Worm (Caenorhabditis elegans) whole organism, early embryonic: ENCODE results near the gene Y22D7AL.11.
A peak's percentile ranks its signal among the peaks of the same experiment; 100 is the strongest.

Source experiments
- B0310.2 ChIP-seq: sonication (generic microtip); optimal IDR thresholded peaks from 2 replicates; lab custom pipeline; 2016; ENCODE audit warnings: mild to moderate bottlenecking, missing genetic modification characterization, missing compliant biosample characterization
- F13C5.2 ChIP-seq: sonication (generic microtip); optimal IDR thresholded peaks from 2 replicates; lab custom pipeline; 2017; ENCODE audit warnings: mild to moderate bottlenecking, missing genetic modification characterization, inconsistent platforms, missing compliant biosample characterization
- aly-1 ChIP-seq: sonication (generic microtip); optimal IDR thresholded peaks from 2 replicates; lab custom pipeline; 2016; ENCODE audit warnings: missing genetic modification characterization, missing compliant biosample characterization
- ama-1 ChIP-seq: fragments of 150-350 bp; optimal IDR thresholded peaks from 2 replicates; lab custom pipeline; 2014
- ceh-13 ChIP-seq: fragments of 200-800 bp; sonication (Bioruptor generic); optimal IDR thresholded peaks from 2 replicates; lab custom pipeline; 2018; ENCODE audit warnings: mild to moderate bottlenecking, missing genetic modification characterization, missing compliant biosample characterization
- ceh-36 ChIP-seq: sonication (generic microtip); optimal IDR thresholded peaks from 2 replicates; lab custom pipeline; 2016; ENCODE audit warnings: missing genetic modification characterization, inconsistent platforms, missing compliant biosample characterization
- ets-7 ChIP-seq: sonication (generic microtip); optimal IDR thresholded peaks from 2 replicates; lab custom pipeline; 2016; ENCODE audit warnings: missing genotype, missing genetic modification characterization, missing compliant biosample characterization
- flt-1 ChIP-seq: fragments of 200-800 bp; sonication (Bioruptor generic); IDR thresholded peaks from 2 replicates; pipeline ENCODE4 v1.3.6; 2022; ENCODE audit warnings: missing genetic modification characterization, missing compliant biosample characterization
- hmbx-1 ChIP-seq: sonication (generic microtip); optimal IDR thresholded peaks from 2 replicates; lab custom pipeline; 2016; ENCODE audit warnings: mild to moderate bottlenecking, missing genetic modification characterization, missing compliant biosample characterization
- hmg-4 ChIP-seq: fragments of 200-800 bp; sonication (Bioruptor generic); optimal IDR thresholded peaks from 2 replicates; lab custom pipeline; 2018; ENCODE audit warnings: mild to moderate bottlenecking, missing genetic modification characterization, missing compliant biosample characterization
- hnd-1 ChIP-seq: sonication (generic microtip); optimal IDR thresholded peaks from 2 replicates; lab custom pipeline; 2016; ENCODE audit warnings: missing genetic modification characterization, missing compliant biosample characterization
- pes-1 ChIP-seq: fragments of 200-800 bp; sonication (Bioruptor generic); IDR thresholded peaks from 2 replicates; pipeline ENCODE4 v1.3.6; 2022; ENCODE audit warnings: missing genetic modification reagents, missing genetic modification characterization, missing compliant biosample characterization
- scrt-1 ChIP-seq: fragments of 200-800 bp; sonication (Bioruptor generic); IDR thresholded peaks from 2 replicates; pipeline ENCODE4 v1.3.6; 2022; ENCODE audit warnings: missing genetic modification characterization, missing compliant biosample characterization
- sea-1 ChIP-seq: fragments of 200-800 bp; sonication (Bioruptor generic); conservative IDR thresholded peaks from 2 replicates; pipeline ENCODE4 v1.3.6; 2022; ENCODE audit warnings: missing genetic modification characterization, missing compliant biosample characterization
- tbx-11 ChIP-seq: fragments of 200-800 bp; sonication (Bioruptor generic); IDR thresholded peaks from 2 replicates; pipeline ENCODE4 v1.3.6; 2022; ENCODE audit warnings: missing genetic modification characterization, missing compliant biosample characterization
- tbx-37 ChIP-seq: fragments of 200-800 bp; sonication (Bioruptor generic); conservative IDR thresholded peaks from 2 replicates; pipeline ENCODE4 v1.3.6; 2022; ENCODE audit warnings: missing genetic modification reagents, missing genetic modification characterization, missing compliant biosample characterization
- tra-4 ChIP-seq: sonication (generic microtip); optimal IDR thresholded peaks from 2 replicates; lab custom pipeline; 2017; ENCODE audit warnings: missing genetic modification characterization, missing compliant biosample characterization

Y22D7AL.11 gene

ce11 chrIII:1634270-1634669, at the start of gene Y22D7AL.11:
Gene Y22D7AL.11 (minus strand): TSS chrIII:1634370.
- no peak for TF ChIP-seq F13C5.2 (tag; lab: Kevin White, UChicago)

ce11 chrIII:1682262-1682661, 48.1 kb upstream of the Y22D7AL.11 start:
- TF ChIP-seq hmg-4 (GFP tag; lab: Kevin White, UChicago) (no peak), flt-1 (no peak), F13C5.2 (tag; lab: Kevin White, UChicago) (no peak), ceh-13 (GFP tag; lab: Kevin White, UChicago) (no peak), scrt-1 (GFP tag; lab: Robert Waterston, UW) (no peak), ets-7 (no peak), tra-4 (tag; lab: Kevin White, UChicago) (no peak), aly-1 (tag; lab: Kevin White, UChicago) (no peak), sea-1 (no peak)

- TF ChIP-seq tbx-37 (GFP tag; lab: Robert Waterston, UW) (peak; percentile 43; the same call in 1 of the 2 replicates), scrt-1 (GFP tag; lab: Robert Waterston, UW) (no peak)
These were observed 46.8 kb upstream of the Y22D7AL.11 start for ce11 chrIII:1680996-1681395.

- no peak for TF ChIP-seq scrt-1 (GFP tag; lab: Robert Waterston, UW)
- TF ChIP-seq tbx-37 (GFP tag; lab: Robert Waterston, UW) = no peak
These were observed 46.2 kb upstream of the Y22D7AL.11 start for ce11 chrIII:1680393-1680792.

ce11 chrIII:1678671-1679070, 44.5 kb upstream of the Y22D7AL.11 start:
- TF ChIP-seq ama-1 (no peak), tbx-37 (GFP tag; lab: Robert Waterston, UW) (no peak), flt-1 (no peak), scrt-1 (GFP tag; lab: Robert Waterston, UW) (no peak), tbx-11 (no peak), ceh-36 (tag; lab: Kevin White, UChicago) (no peak), hmg-4 (GFP tag; lab: Kevin White, UChicago) (no peak), pes-1 (GFP tag; lab: Robert Waterston, UW) (no peak), hnd-1 (no peak), tra-4 (tag; lab: Kevin White, UChicago) (no peak), aly-1 (tag; lab: Kevin White, UChicago) (no peak), B0310.2 (tag; lab: Kevin White, UChicago) (no peak), ceh-13 (GFP tag; lab: Kevin White, UChicago) (no peak), hmbx-1 (no peak), F13C5.2 (tag; lab: Kevin White, UChicago) (no peak), ets-7 (no peak), sea-1 (no peak)

ce11 chrIII:1676588-1676987, 42.4 kb upstream of the Y22D7AL.11 start, which contains the start of gene Y22D7AR.6:
Gene Y22D7AR.6 (minus strand): TSS chrIII:1676721.
- TF ChIP-seq aly-1 (tag; lab: Kevin White, UChicago) (no peak), B0310.2 (tag; lab: Kevin White, UChicago) (no peak), ceh-13 (GFP tag; lab: Kevin White, UChicago) (no peak), tbx-37 (GFP tag; lab: Robert Waterston, UW) (no peak), tra-4 (tag; lab: Kevin White, UChicago) (no peak), hnd-1 (no peak), tbx-11 (no peak), ama-1 (no peak), F13C5.2 (tag; lab: Kevin White, UChicago) (no peak), ceh-36 (tag; lab: Kevin White, UChicago) (no peak), flt-1 (no peak), hmbx-1 (no peak), ets-7 (no peak)

ce11 chrIII:1674760-1675159, 40.6 kb upstream of the Y22D7AL.11 start:
- TF ChIP-seq ama-1 (no peak), pes-1 (GFP tag; lab: Robert Waterston, UW) (no peak), hnd-1 (no peak), tbx-37 (GFP tag; lab: Robert Waterston, UW) (no peak), sea-1 (no peak), ceh-13 (GFP tag; lab: Kevin White, UChicago) (no peak), tra-4 (tag; lab: Kevin White, UChicago) (no peak), ceh-36 (tag; lab: Kevin White, UChicago) (no peak), F13C5.2 (tag; lab: Kevin White, UChicago) (no peak), hmbx-1 (no peak), scrt-1 (GFP tag; lab: Robert Waterston, UW) (no peak), B0310.2 (tag; lab: Kevin White, UChicago) (no peak)

ce11 chrIII:1673320-1673719, 39.1 kb upstream of the Y22D7AL.11 start:
- TF ChIP-seq ceh-36 (tag; lab: Kevin White, UChicago) (no peak), tbx-11 (no peak), ama-1 (no peak), flt-1 (no peak), tbx-37 (GFP tag; lab: Robert Waterston, UW) (no peak), aly-1 (tag; lab: Kevin White, UChicago) (no peak), F13C5.2 (tag; lab: Kevin White, UChicago) (no peak), sea-1 (no peak), tra-4 (tag; lab: Kevin White, UChicago) (no peak)

- no peak for TF ChIP-seq tbx-37 (GFP tag; lab: Robert Waterston, UW)
- no peak for TF ChIP-seq pes-1 (GFP tag; lab: Robert Waterston, UW)
- TF ChIP-seq hmbx-1 = no peak
- TF ChIP-seq F13C5.2 (tag; lab: Kevin White, UChicago) = no peak
- no peak for TF ChIP-seq hmg-4 (GFP tag; lab: Kevin White, UChicago)
- TF ChIP-seq flt-1 = no peak
- TF ChIP-seq sea-1 = no peak
- no peak for TF ChIP-seq tra-4 (tag; lab: Kevin White, UChicago)
- no peak for TF ChIP-seq ceh-36 (tag; lab: Kevin White, UChicago)
- TF ChIP-seq ets-7 = no peak
- no peak for TF ChIP-seq aly-1 (tag; lab: Kevin White, UChicago)
These were observed 34.3 kb upstream of the Y22D7AL.11 start, which contains the start of gene glb-30 for ce11 chrIII:1668519-1668918. Gene glb-30 (minus strand): TSS chrIII:1668619.
